Worm (Caenorhabditis elegans) whole organism, L3 larva: ENCODE measurements around the gene T19H5.6.

ENCODE experiments used
- aly-2 ChIP-seq: fragments of 150-350 bp; optimal IDR thresholded peaks from 2 replicates; lab custom pipeline; 2014; ENCODE audit warnings: missing biosample characterization, missing genetic modification characterization
- mdl-1 ChIP-seq: fragments of 150-350 bp; optimal IDR thresholded peaks from 2 replicates; lab custom pipeline; 2014; ENCODE audit warnings: missing biosample characterization, missing genetic modification characterization
- nhr-11 ChIP-seq: fragments of 150-350 bp; optimal IDR thresholded peaks from 2 replicates; lab custom pipeline; 2014; ENCODE audit warnings: missing biosample characterization, missing genetic modification characterization
- nhr-237 ChIP-seq: fragments of 150-350 bp; optimal IDR thresholded peaks from 2 replicates; lab custom pipeline; 2014; ENCODE audit warnings: missing biosample characterization, missing genetic modification characterization
- nhr-77 ChIP-seq: fragments of 150-350 bp; optimal IDR thresholded peaks from 2 replicates; lab custom pipeline; 2014; ENCODE audit warnings: missing biosample characterization, missing genetic modification characterization
- unc-39 ChIP-seq: sonication (generic microtip); optimal IDR thresholded peaks from 4 replicates; lab custom pipeline; 2017; ENCODE audit warnings: missing biosample characterization, missing genetic modification characterization

DNA sequence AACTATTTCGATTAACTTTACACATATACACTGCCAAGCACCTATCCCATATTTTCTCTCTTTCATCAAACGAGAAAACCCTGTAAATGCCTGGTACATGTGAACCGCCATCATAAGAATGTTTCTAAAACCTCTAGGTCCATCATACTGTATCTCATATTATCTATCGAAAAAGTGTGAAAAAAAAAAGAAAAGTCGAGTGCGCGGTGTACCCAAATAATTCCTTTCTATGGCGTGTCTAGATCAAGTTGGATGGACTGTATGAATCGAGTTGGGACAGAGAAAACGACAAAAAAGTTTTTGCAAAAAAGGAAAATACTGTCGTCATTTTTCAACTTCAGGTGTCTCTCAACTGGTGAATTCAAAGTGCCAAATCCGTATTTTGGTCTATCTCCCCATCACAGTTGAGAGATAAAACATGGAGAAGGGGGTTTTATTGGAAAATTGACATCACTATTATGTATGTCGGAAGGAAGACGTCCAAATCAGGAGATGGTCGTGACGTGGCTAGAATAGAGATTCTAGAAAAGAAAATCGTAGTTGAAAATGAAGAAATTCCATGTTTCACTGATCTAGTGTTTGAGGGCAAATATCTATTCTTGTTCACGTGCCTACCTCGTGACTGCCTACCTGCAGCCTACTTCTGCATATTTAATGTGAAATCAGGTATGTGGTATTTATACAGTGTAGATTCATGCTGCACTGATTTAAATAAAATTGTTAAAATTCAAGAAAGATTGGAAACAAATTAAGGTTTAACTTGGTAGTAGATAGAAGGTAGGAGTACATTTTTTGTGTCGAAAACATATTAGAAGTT, 23.4 kb upstream of the T19H5.6 start:
- no peak for TF ChIP-seq unc-39 (tag; lab: Kevin White, UChicago)
- TF ChIP-seq nhr-11, result no peak
- TF ChIP-seq nhr-237 (tag; lab: Kevin White, UChicago), result no peak
- no peak for TF ChIP-seq nhr-77 (tag; lab: Kevin White, UChicago)
- TF ChIP-seq mdl-1 (tag; lab: Kevin White, UChicago), result no peak
- TF ChIP-seq aly-2, result no peak
